Worm (Caenorhabditis elegans): Measurements from ENCODE around the gene R52.5.

DNA sequence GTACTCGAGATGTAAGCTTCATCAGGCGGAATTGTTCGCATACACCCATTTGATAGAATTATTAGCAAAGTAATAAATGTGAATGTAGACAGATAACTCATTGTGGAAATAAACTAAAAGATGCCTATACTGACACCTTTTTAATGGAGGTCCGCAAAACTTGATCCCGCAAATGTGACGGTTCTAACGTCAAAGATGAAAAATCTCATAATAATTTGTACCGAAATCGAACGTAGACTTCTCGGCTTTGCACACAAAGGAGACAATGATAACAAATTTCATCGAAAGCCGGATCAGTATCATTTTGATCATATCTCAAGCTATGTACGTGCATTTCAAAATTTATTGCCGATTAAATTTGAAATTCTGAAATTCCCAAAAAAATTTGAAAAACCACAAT, 1.5 kb downstream of the R52.5 start, which contains the start of gene R52.4:
- TF ChIP-seq nhr-12 (tag; optimal IDR thresholded peaks at IDR 0.05) (no peak), sptf-1 (tag; optimal IDR thresholded peaks at IDR 0.05) (no peak), snpc-4 (tag; optimal IDR thresholded peaks at IDR 0.05) (no peak), lin-13 (tag; optimal IDR thresholded peaks at IDR 0.05) (no peak), lin-32 (GFP tag; optimal IDR thresholded peaks at IDR 0.05) (no peak), blmp-1 (tag; optimal IDR thresholded peaks at IDR 0.05) (no peak), unc-62 (GFP tag; optimal IDR thresholded peaks at IDR 0.05) (no peak), lsy-2 (tag; optimal IDR thresholded peaks at IDR 0.05) (no peak), unc-39 (tag; optimal IDR thresholded peaks at IDR 0.05) (no peak), nhr-2 (tag; optimal IDR thresholded peaks at IDR 0.05) (no peak), nhr-237 (tag; optimal IDR thresholded peaks at IDR 0.05) (no peak), ztf-11 (tag; optimal IDR thresholded peaks at IDR 0.05) (no peak)

Measured in whole organism, mixed stage, embryonic.